Worm (Caenorhabditis elegans): ENCODE data around the gene lips-6.

DNA sequence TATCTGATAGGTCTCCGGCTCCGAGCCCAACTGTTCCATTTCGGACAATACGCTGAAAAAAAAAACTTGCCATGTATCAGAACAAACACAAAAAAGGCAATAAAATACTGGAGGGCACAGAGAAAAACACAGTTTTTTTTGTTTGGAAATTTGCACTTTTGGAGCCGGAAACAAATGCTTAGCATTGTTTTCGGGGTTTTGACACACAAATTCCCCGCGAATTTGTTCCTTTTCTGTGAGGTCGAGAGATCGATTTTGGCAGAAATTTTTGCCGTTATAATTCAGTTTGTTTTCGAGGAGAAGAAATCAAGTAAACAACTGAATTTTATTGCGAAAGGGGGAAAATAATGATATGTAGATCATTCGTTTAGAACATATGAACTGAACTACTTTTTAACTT lies 41.1 kb upstream of the lips-6 start, which contains the start of gene K08E4.2:
- TF ChIP-seq ama-1 (optimal IDR thresholded peaks at IDR 0.05) (no peak), ama-1 (GFP tag; optimal IDR thresholded peaks at IDR 0.05) (no peak), attf-3 (GFP tag; conservative IDR thresholded peaks at IDR 0.05) (no peak), gei-17 (GFP tag; optimal IDR thresholded peaks at IDR 0.05) (no peak)

Data from whole organism, young adult.